Fruit fly (Drosophila melanogaster) whole organism, embryonic: ENCODE measurements around the gene CAH4.

Experiments
- Atf6 ChIP-seq: fragments of 200-800 bp; sonication (Bioruptor generic); IDR thresholded peaks from 2 replicates; pipeline ENCODE4 v1.3.6; 2022; ENCODE audit warnings: missing biosample characterization, missing genetic modification characterization
- CG12155 ChIP-seq: fragments of 200-800 bp; sonication (Bioruptor generic); optimal IDR thresholded peaks from 3 replicates; lab custom pipeline; 2016; ENCODE audit warnings: missing biosample characterization, missing genetic modification characterization
- CG12391 ChIP-seq: fragments of 200-800 bp; sonication (Bioruptor generic); optimal IDR thresholded peaks from 3 replicates; lab custom pipeline; 2018; ENCODE audit warnings: missing biosample characterization, mild to moderate bottlenecking, missing genetic modification characterization, moderate library complexity
- CG13296 ChIP-seq: fragments of 200-800 bp; sonication (Bioruptor generic); optimal IDR thresholded peaks from 3 replicates; lab custom pipeline; 2018; ENCODE audit warnings: missing biosample characterization, mild to moderate bottlenecking, missing genetic modification characterization
- CG15601 ChIP-seq: fragments of 200-800 bp; sonication (Bioruptor generic); optimal IDR thresholded peaks from 3 replicates; lab custom pipeline; 2019; ENCODE audit warnings: missing biosample characterization, mild to moderate bottlenecking, missing genetic modification characterization, moderate library complexity
- CG1603 ChIP-seq: fragments of 200-800 bp; sonication (Bioruptor generic); optimal IDR thresholded peaks from 2 replicates; lab custom pipeline; 2019; ENCODE audit warnings: missing biosample characterization, mild to moderate bottlenecking, missing genetic modification characterization, moderate library complexity
- CG17186 ChIP-seq: fragments of 200-800 bp; sonication (Bioruptor generic); optimal IDR thresholded peaks from 3 replicates; lab custom pipeline; 2017; ENCODE audit warnings: missing biosample characterization, missing genetic modification reagents, missing genetic modification characterization
- CG17912 ChIP-seq: fragments of 200-800 bp; sonication (Bioruptor generic); optimal IDR thresholded peaks from 2 replicates; lab custom pipeline; 2018; ENCODE audit warnings: missing biosample characterization, mild to moderate bottlenecking, missing genetic modification characterization
- CG18262 ChIP-seq: fragments of 200-800 bp; optimal IDR thresholded peaks from 3 replicates; lab custom pipeline; 2019; ENCODE audit warnings: missing biosample characterization, mild to moderate bottlenecking, missing genetic modification characterization, moderate library complexity
- CG18619 ChIP-seq: fragments of 200-800 bp; sonication (Bioruptor generic); optimal IDR thresholded peaks from 3 replicates; lab custom pipeline; 2017; ENCODE audit warnings: missing biosample characterization, mild to moderate bottlenecking, missing genetic modification characterization
- CG2116 ChIP-seq: fragments of 200-800 bp; sonication (Bioruptor generic); optimal IDR thresholded peaks from 3 replicates; lab custom pipeline; 2018; ENCODE audit warnings: missing biosample characterization, mild to moderate bottlenecking, missing genetic modification characterization
- CG31388 ChIP-seq: fragments of 200-800 bp; sonication (Bioruptor generic); optimal IDR thresholded peaks from 2 replicates; lab custom pipeline; 2016; ENCODE audit warnings: missing biosample characterization, missing genetic modification characterization
- CG34422 ChIP-seq: fragments of 200-800 bp; sonication (Bioruptor generic); IDR thresholded peaks from 3 replicates; pipeline ENCODE4 v1.3.6; 2022; ENCODE audit warnings: missing biosample characterization, missing genetic modification characterization
- CG42726 ChIP-seq: fragments of 200-800 bp; sonication (Bioruptor generic); IDR thresholded peaks from 2 replicates; pipeline ENCODE4 v1.3.6; 2022; ENCODE audit warnings: missing biosample characterization, missing genetic modification characterization; ENCODE audit not compliant: partially characterized antibody
- CG4854 ChIP-seq: fragments of 200-800 bp; sonication (Bioruptor generic); optimal IDR thresholded peaks from 2 replicates; lab custom pipeline; 2016; ENCODE audit warnings: missing biosample characterization, missing genetic modification characterization, inconsistent platforms
- CG6791 ChIP-seq: fragments of 200-800 bp; sonication (Bioruptor generic); IDR thresholded peaks from 3 replicates; pipeline ENCODE4 v1.3.6; 2022; ENCODE audit warnings: missing biosample characterization, missing genetic modification characterization; ENCODE audit not compliant: partially characterized antibody
- CG6813 ChIP-seq: fragments of 200-800 bp; sonication (Bioruptor generic); optimal IDR thresholded peaks from 2 replicates; lab custom pipeline; 2017; ENCODE audit warnings: missing biosample characterization, missing genetic modification characterization, mild to moderate bottlenecking, moderate library complexity, missing genetic modification reagents
- CG9609 ChIP-seq: fragments of 200-800 bp; sonication (Bioruptor generic); optimal IDR thresholded peaks from 3 replicates; lab custom pipeline; 2016; ENCODE audit warnings: missing biosample characterization, missing genetic modification characterization
- CG9817 ChIP-seq: fragments of 200-800 bp; sonication (Bioruptor generic); optimal IDR thresholded peaks from 2 replicates; lab custom pipeline; 2018; ENCODE audit warnings: missing biosample characterization, mild to moderate bottlenecking, missing genetic modification characterization, moderate library complexity
- CTCF ChIP-seq: fragments of 200-800 bp; sonication (Bioruptor generic); optimal IDR thresholded peaks from 2 replicates; lab custom pipeline; 2017; ENCODE audit warnings: missing biosample characterization, mild to moderate bottlenecking, missing genetic modification characterization, moderate library complexity
- Dad ChIP-seq: fragments of 200-800 bp; sonication (Bioruptor generic); optimal IDR thresholded peaks from 3 replicates; lab custom pipeline; 2016; ENCODE audit warnings: missing biosample characterization, missing genetic modification characterization
- Dref ChIP-seq: fragments of 200-800 bp; sonication (Bioruptor generic); IDR thresholded peaks from 2 replicates; pipeline ENCODE4 v1.3.6; 2022; ENCODE audit warnings: missing biosample characterization, missing genetic modification characterization
- Ets65A ChIP-seq: fragments of 200-800 bp; sonication (Bioruptor generic); peaks from one replicate; lab custom pipeline; 2016; ENCODE audit warnings: missing biosample characterization, missing genetic modification characterization
- H15 ChIP-seq: fragments of 200-800 bp; sonication (Bioruptor generic); IDR thresholded peaks from 3 replicates; pipeline ENCODE4 v1.3.6; 2022; ENCODE audit warnings: missing biosample characterization, missing genetic modification characterization
- HLH54F ChIP-seq: fragments of 200-800 bp; sonication (Bioruptor generic); optimal IDR thresholded peaks from 3 replicates; lab custom pipeline; 2016; ENCODE audit warnings: missing biosample characterization, missing genetic modification characterization
- HmgD ChIP-seq: fragments of 200-800 bp; sonication (Bioruptor generic); optimal IDR thresholded peaks from 3 replicates; lab custom pipeline; 2016; ENCODE audit warnings: missing biosample characterization, missing genetic modification characterization
- HmgZ ChIP-seq: fragments of 200-800 bp; sonication (Bioruptor generic); optimal IDR thresholded peaks from 2 replicates; lab custom pipeline; 2018; ENCODE audit warnings: missing biosample characterization, mild to moderate bottlenecking, missing genetic modification characterization
- Lhr ChIP-seq: fragments of 200-800 bp; sonication (Bioruptor generic); optimal IDR thresholded peaks from 3 replicates; lab custom pipeline; 2017; ENCODE audit warnings: mild to moderate bottlenecking, missing biosample characterization, missing genetic modification reagents, missing genetic modification characterization
- MESR4 ChIP-seq: fragments of 200-800 bp; sonication (Bioruptor generic); optimal IDR thresholded peaks from 2 replicates; lab custom pipeline; 2018; ENCODE audit warnings: missing biosample characterization, mild to moderate bottlenecking, missing genetic modification characterization, moderate library complexity
- MTF-1 ChIP-seq: fragments of 200-800 bp; sonication (Bioruptor generic); optimal IDR thresholded peaks from 2 replicates; lab custom pipeline; 2018; ENCODE audit warnings: missing biosample characterization, mild to moderate bottlenecking, missing genetic modification characterization, borderline replicate concordance
- Myb ChIP-seq: fragments of 200-800 bp; sonication (Bioruptor generic); optimal IDR thresholded peaks from 2 replicates; lab custom pipeline; 2016; ENCODE audit warnings: missing biosample characterization, missing genetic modification characterization
- Sin3A ChIP-seq: fragments of >200 bp; optimal IDR thresholded peaks from 2 replicates; lab custom pipeline; 2018
- Taf1 ChIP-seq: fragments of 200-800 bp; sonication (Bioruptor generic); IDR thresholded peaks from 2 replicates; pipeline ENCODE4 v1.3.6; 2022; ENCODE audit warnings: missing biosample characterization, missing genetic modification characterization
- Vsx1 ChIP-seq: fragments of 200-800 bp; sonication (Bioruptor generic); optimal IDR thresholded peaks from 2 replicates; lab custom pipeline; 2017; ENCODE audit warnings: missing biosample characterization, mild to moderate bottlenecking, missing genetic modification characterization, missing genetic modification reagents
- ap ChIP-seq: fragments of 200-800 bp; sonication (Bioruptor generic); IDR thresholded peaks from 2 replicates; pipeline ENCODE4 v1.3.6; 2022; ENCODE audit warnings: missing biosample characterization, missing genetic modification characterization
- caup ChIP-seq: fragments of 200-800 bp; sonication (Bioruptor generic); optimal IDR thresholded peaks from 3 replicates; lab custom pipeline; 2017; ENCODE audit warnings: missing biosample characterization, mild to moderate bottlenecking, missing genetic modification characterization, moderate library complexity; ENCODE audit not compliant: severe bottlenecking
- chinmo ChIP-seq: fragments of 200-800 bp; sonication (Bioruptor generic); IDR thresholded peaks from 4 replicates; pipeline ENCODE4 v1.3.6; 2022; ENCODE audit warnings: missing biosample characterization, missing genetic modification characterization; ENCODE audit not compliant: partially characterized antibody
- chm ChIP-seq: fragments of 200-800 bp; sonication (Bioruptor generic); IDR thresholded peaks from 2 replicates; pipeline ENCODE4 v1.3.6; 2022; ENCODE audit warnings: missing biosample characterization, missing genetic modification characterization
- crp ChIP-seq, 2 experiments: fragments of 200-800 bp; sonication (Bioruptor generic); optimal IDR thresholded peaks; 2 replicates in 1 of 2; 3 replicates in 1 of 2; lab custom pipeline; 2017; ENCODE audit warnings: missing biosample characterization in 2 of 2, missing genetic modification characterization in 2 of 2, mild to moderate bottlenecking in 1 of 2, moderate library complexity in 1 of 2
- gcm ChIP-seq: fragments of 200-800 bp; sonication (Bioruptor generic); optimal IDR thresholded peaks from 2 replicates; lab custom pipeline; 2019; ENCODE audit warnings: missing biosample characterization, mild to moderate bottlenecking, missing genetic modification characterization, moderate library complexity
- gsb-n ChIP-seq: fragments of 200-800 bp; sonication (Bioruptor generic); optimal IDR thresholded peaks from 3 replicates; lab custom pipeline; 2018; ENCODE audit warnings: missing biosample characterization, mild to moderate bottlenecking, missing genetic modification characterization
- kni ChIP-seq: fragments of 200-800 bp; sonication (Bioruptor generic); optimal IDR thresholded peaks from 3 replicates; lab custom pipeline; 2017; ENCODE audit warnings: mild to moderate bottlenecking, missing biosample characterization, missing genetic modification reagents, missing genetic modification characterization
- prd ChIP-seq, 3 experiments: fragments of >200 bp in 2 of 3; fragments of 200-800 bp in 1 of 3; sonication (Bioruptor generic) in 1 of 3; optimal IDR thresholded peaks in 2 of 3; IDR thresholded peaks in 1 of 3; 2 replicates in 2 of 3; 3 replicates in 1 of 3; pipeline versions ENCODE4 v1.3.6 to Lab custom; 2017 to 2022; ENCODE audit warnings: missing biosample characterization in 1 of 3, missing genetic modification characterization in 1 of 3
- schlank ChIP-seq: fragments of 200-800 bp; sonication (Bioruptor generic); optimal IDR thresholded peaks from 2 replicates; lab custom pipeline; 2018; ENCODE audit warnings: missing biosample characterization, mild to moderate bottlenecking, missing genetic modification characterization
- sna ChIP-seq: fragments of 200-800 bp; sonication (Bioruptor generic); IDR thresholded peaks from 2 replicates; pipeline ENCODE4 v1.3.6; 2022; ENCODE audit warnings: missing biosample characterization, missing genetic modification characterization; ENCODE audit not compliant: partially characterized antibody
- ssp ChIP-seq: fragments of 200-800 bp; sonication (Bioruptor generic); IDR thresholded peaks from 2 replicates; pipeline ENCODE4 v1.3.6; 2022; ENCODE audit warnings: missing biosample characterization, missing genetic modification characterization
- wek ChIP-seq: fragments of 200-800 bp; sonication (Bioruptor generic); optimal IDR thresholded peaks from 3 replicates; lab custom pipeline; 2018; ENCODE audit warnings: missing biosample characterization, mild to moderate bottlenecking, missing genetic modification characterization, moderate library complexity
- zfh1 ChIP-seq: fragments of 200-800 bp; sonication (Bioruptor generic); IDR thresholded peaks from 3 replicates; pipeline ENCODE4 v1.3.6; 2022; ENCODE audit warnings: missing biosample characterization, missing genetic modification characterization

Gene CAH4

dm6 chr3R:24870389-24871048 is 13.2 kb upstream of the CAH4 start, which contains the start of gene CycB3 (continued):
- peak; percentile 13 for TF ChIP-seq schlank (tag; lab: Kevin White, UChicago)
- peak; percentile 99 for TF ChIP-seq CG2116 (GFP tag; lab: Kevin White, UChicago)
- peak; percentile 55 for TF ChIP-seq kni
- TF ChIP-seq CG1603 (tag; lab: Kevin White, UChicago), result peak; percentile 91
- TF ChIP-seq HmgZ (tag; lab: Kevin White, UChicago), result peak; percentile 71
- peak; percentile 62; the same call in 2 of the 4 replicates for TF ChIP-seq chinmo (GFP tag; lab: Robert Waterston, UW)
- TF ChIP-seq H15, result no peak
- peak; percentile 11 for TF ChIP-seq gsb-n (tag; lab: Kevin White, UChicago)
- peak in 1 of 2 experiments; percentile 64 for TF ChIP-seq crp (GFP tag; optimal IDR thresholded peaks at IDR 0.05; lab: Kevin White, UChicago)
- peak; percentile 7 for TF ChIP-seq CG4854 (GFP tag; lab: Kevin White, UChicago)
- no peak for TF ChIP-seq CG31388 (GFP tag; lab: Kevin White, UChicago)
- TF ChIP-seq CG34422, result 0 out of 3 replicates have a peak, but pooled peaks have one; percentile 22
- TF ChIP-seq Dad (GFP tag; lab: Kevin White, UChicago), result peak; percentile 2
- 0 out of 2 replicates have a peak, but pooled peaks have one; percentile 6 for TF ChIP-seq CG42726 (GFP tag; lab: Robert Waterston, UW)
- TF ChIP-seq Myb, result peak; percentile 93
- TF ChIP-seq Taf1 (GFP tag; lab: Robert Waterston, UW), result no peak
- peak; percentile 6 for TF ChIP-seq CG12155
- peak; percentile 17 for TF ChIP-seq CG18262
- peak; percentile 89 for TF ChIP-seq CG17186 (GFP tag; lab: Kevin White, UChicago)
- no peak for TF ChIP-seq prd (optimal IDR thresholded peaks at IDR 0.05; lab: Kevin White, UChicago)
- TF ChIP-seq prd (GFP tag; IDR thresholded peaks at IDR 0.05; lab: Robert Waterston, UW), result 0 out of 3 replicates have a peak, but pooled peaks have one; percentile 13
- no peak for TF ChIP-seq CG13296 (GFP tag; lab: Kevin White, UChicago)
- peak; percentile 28 for TF ChIP-seq CG9817 (tag; lab: Kevin White, UChicago)
- peak; percentile 43 for TF ChIP-seq Lhr (GFP tag; lab: Kevin White, UChicago)
- no peak for TF ChIP-seq CG9609 (GFP tag; lab: Kevin White, UChicago)
- TF ChIP-seq HmgD (GFP tag; lab: Kevin White, UChicago), result peak; percentile 37
- TF ChIP-seq CG18619 (GFP tag; lab: Kevin White, UChicago), result peak; percentile 26
- no peak for TF ChIP-seq ap (GFP tag; lab: Robert Waterston, UW)
- TF ChIP-seq zfh1, result peak; percentile 43; the same call in 1 of the 3 replicates
- peak; percentile 39 for TF ChIP-seq CG6813 (GFP tag; lab: Kevin White, UChicago)
- TF ChIP-seq wek (GFP tag; lab: Kevin White, UChicago), result peak; percentile 100
- peak; percentile 64 for TF ChIP-seq MESR4
- TF ChIP-seq HLH54F (GFP tag; lab: Kevin White, UChicago), result no peak
- peak; percentile 74 for TF ChIP-seq Dref
- TF ChIP-seq ssp (GFP tag; lab: Robert Waterston, UW), result peak; percentile 74
- peak; percentile 31 for TF ChIP-seq CG12391
- no peak for TF ChIP-seq gcm (GFP tag; lab: Kevin White, UChicago)
- TF ChIP-seq Sin3A (lab: Kevin White, UChicago), result peak; percentile 53
- TF ChIP-seq Vsx1, result no peak
- TF ChIP-seq Atf6, result no peak
- TF ChIP-seq sna (GFP tag; lab: Robert Waterston, UW), result no peak
- TF ChIP-seq CG6791 (GFP tag; lab: Robert Waterston, UW), result 0 out of 3 replicates have a peak, but pooled peaks have one; percentile 51
- TF ChIP-seq Ets65A (GFP tag; lab: Kevin White, UChicago), result peak; percentile 9
- TF ChIP-seq chm (GFP tag; lab: Robert Waterston, UW), result peak; percentile 44; the same call in 1 of the 2 replicates
- TF ChIP-seq CG15601 (tag; lab: Kevin White, UChicago), result peak; percentile 4
- TF ChIP-seq caup, result peak; percentile 49
- TF ChIP-seq MTF-1 (GFP tag; lab: Kevin White, UChicago), result peak; percentile 63
- TF ChIP-seq CTCF (GFP tag; lab: Kevin White, UChicago), result peak; percentile 58
- peak; percentile 69 for TF ChIP-seq CG17912 (GFP tag; lab: Kevin White, UChicago)
